Worm (Caenorhabditis elegans) whole organism, young adult: ENCODE results near the gene srw-127.

Experiments
- ama-1 ChIP-seq, 3 experiments: fragments of 150-350 bp in 1 of 3; sonication (generic microtip) in 2 of 3; optimal IDR thresholded peaks; 2 replicates each; lab custom pipeline; 2014 to 2018; ENCODE audit warnings: missing biosample characterization in 2 of 3, missing genetic modification characterization in 2 of 3, missing genetic modification reagents in 2 of 3
- cebp-1 ChIP-seq, 2 experiments: fragments of 200-800 bp in 1 of 2; sonication (Bioruptor generic) in 1 of 2; sonication (generic microtip) in 1 of 2; IDR thresholded peaks in 1 of 2; optimal IDR thresholded peaks in 1 of 2; 2 replicates each; pipeline versions ENCODE4 v1.3.6 to Lab custom; 2017 to 2022; ENCODE audit warnings: missing compliant biosample characterization in 2 of 2, missing genetic modification characterization in 2 of 2, mild to moderate bottlenecking in 1 of 2, missing genetic modification reagents in 1 of 2, moderate library complexity in 1 of 2
- ceh-79 ChIP-seq: sonication (generic microtip); optimal IDR thresholded peaks from 2 replicates; lab custom pipeline; 2017; ENCODE audit warnings: mild to moderate bottlenecking, missing genetic modification characterization, missing compliant biosample characterization
- dox-1 ChIP-seq: fragments of 200-800 bp; sonication (Bioruptor generic); IDR thresholded peaks from 2 replicates; pipeline ENCODE4 v1.3.6; 2022; ENCODE audit warnings: missing genetic modification reagents, missing genetic modification characterization, missing compliant biosample characterization
- lin-35 ChIP-seq, 3 experiments: fragments of 150-350 bp in 2 of 3; sonication (generic microtip) in 1 of 3; optimal IDR thresholded peaks; 2 replicates each; lab custom pipeline; 2014 to 2018; ENCODE audit warnings: missing biosample characterization in 3 of 3, missing genetic modification characterization in 3 of 3, missing genetic modification reagents in 3 of 3
- nfya-1 ChIP-seq: sonication (generic microtip); optimal IDR thresholded peaks from 2 replicates; lab custom pipeline; 2017; ENCODE audit warnings: antibody characterized with exemption, missing compliant biosample characterization, missing genetic modification characterization, borderline replicate concordance; ENCODE audit not compliant: insufficient read depth
- nhr-27 ChIP-seq: fragments of 200-800 bp; sonication (Bioruptor generic); optimal IDR thresholded peaks from 2 replicates; lab custom pipeline; 2018; ENCODE audit warnings: mild to moderate bottlenecking, missing genetic modification characterization, moderate library complexity, missing compliant biosample characterization
- somi-1 ChIP-seq: fragments of 200-800 bp; sonication (Bioruptor generic); optimal IDR thresholded peaks from 2 replicates; lab custom pipeline; 2018; ENCODE audit warnings: mild to moderate bottlenecking, missing genetic modification characterization, missing compliant biosample characterization
- sptf-2 ChIP-seq: fragments of 200-800 bp; sonication (Bioruptor generic); optimal IDR thresholded peaks from 2 replicates; lab custom pipeline; 2018; ENCODE audit warnings: mild to moderate bottlenecking, missing genetic modification characterization, missing compliant biosample characterization

- TF ChIP-seq nfya-1 (tag; lab: Kevin White, UChicago): no peak
- TF ChIP-seq dox-1 (GFP tag; lab: Robert Waterston, UW): no peak
- TF ChIP-seq ama-1 (optimal IDR thresholded peaks at IDR 0.05; lab: Kevin White, UChicago): no peak
- no peak for TF ChIP-seq ama-1 (GFP tag; optimal IDR thresholded peaks at IDR 0.05; lab: Kevin White, UChicago)
- no peak for TF ChIP-seq lin-35 (GFP tag; optimal IDR thresholded peaks at IDR 0.05; lab: Kevin White, UChicago)
- TF ChIP-seq sptf-2 (GFP tag; lab: Kevin White, UChicago): no peak
- no peak for TF ChIP-seq ceh-79
- no peak for TF ChIP-seq cebp-1 (GFP tag; IDR thresholded peaks at IDR 0.05; lab: Robert Waterston, UW)
- no peak for TF ChIP-seq cebp-1 (tag; optimal IDR thresholded peaks at IDR 0.05; lab: Kevin White, UChicago)
- no peak for TF ChIP-seq nhr-27 (tag; lab: Kevin White, UChicago)
- TF ChIP-seq somi-1 (GFP tag; lab: Kevin White, UChicago): no peak
Observed at ce11 chrV:7050153-7050552, 37.4 kb downstream of the srw-127 start.
